Fruit fly (Drosophila melanogaster): ENCODE measurements around the gene Taf3.
A peak's percentile ranks its signal among the peaks of the same experiment; 100 is the strongest.

Gene Taf3

dm6 chr4:466543-466965, at the start of gene Taf3:
Gene Taf3 (minus strand): TSS chr4:466828.
- TF ChIP-seq CG8944 (GFP tag; optimal IDR thresholded peaks at IDR 0.05) = no peak
- TF ChIP-seq exex (tag; optimal IDR thresholded peaks at IDR 0.05) = no peak
- TF ChIP-seq mirr (GFP tag; optimal IDR thresholded peaks at IDR 0.05) = no peak
- peak; percentile 54 for TF ChIP-seq row (GFP tag; IDR thresholded peaks at IDR 0.05)
- TF ChIP-seq CG17568 (GFP tag; optimal IDR thresholded peaks at IDR 0.05) = peak; percentile 3
- peak; percentile 49 for TF ChIP-seq pzg (GFP tag; optimal IDR thresholded peaks at IDR 0.05)
- peak; percentile 34 for TF ChIP-seq stwl (tag; optimal IDR thresholded peaks at IDR 0.05)
- TF ChIP-seq sna (GFP tag; IDR thresholded peaks at IDR 0.05; ENCODE audit: partially characterized antibody) = no peak; the same call in 1 of the 2 replicates
- peak; percentile 59; the same call in 3 of the 4 replicates for TF ChIP-seq Dll (GFP tag; IDR thresholded peaks at IDR 0.05; ENCODE audit: partially characterized antibody)
- peak; percentile 16 for TF ChIP-seq CG2120 (GFP tag; optimal IDR thresholded peaks at IDR 0.05)
- TF ChIP-seq nom (GFP tag; optimal IDR thresholded peaks at IDR 0.05) = peak; percentile 22
- no peak for TF ChIP-seq CG8290 (GFP tag; optimal IDR thresholded peaks at IDR 0.05)
- TF ChIP-seq CG8290 (tag; optimal IDR thresholded peaks at IDR 0.05) = peak; percentile 21 to 53
- no peak for TF ChIP-seq CG9437 (GFP tag; optimal IDR thresholded peaks at IDR 0.05)
- peak; percentile 89 for TF ChIP-seq CG17802 (tag; optimal IDR thresholded peaks at IDR 0.05)
- peak; percentile 80 for TF ChIP-seq CG15601 (tag; optimal IDR thresholded peaks at IDR 0.05)
- 0 out of 3 replicates have a peak, but pooled peaks have one; percentile 40 for TF ChIP-seq CG2199 (GFP tag; IDR thresholded peaks at IDR 0.05)
- TF ChIP-seq CG10979 (tag; optimal IDR thresholded peaks at IDR 0.05) = peak; percentile 12
- TF ChIP-seq ssp (GFP tag; IDR thresholded peaks at IDR 0.05) = peak; percentile 79
- no peak for TF ChIP-seq CG5245 (GFP tag; optimal IDR thresholded peaks at IDR 0.05)
- TF ChIP-seq inv (GFP tag; IDR thresholded peaks at IDR 0.05; ENCODE audit: partially characterized antibody) = 0 out of 2 replicates have a peak, but pooled peaks have one; percentile 17
- peak; percentile 36 for TF ChIP-seq sens (GFP tag)
- peak; percentile 41 for TF ChIP-seq CG11723 (GFP tag; optimal IDR thresholded peaks at IDR 0.05)
- peak; percentile 42; the same call in 1 of the 3 replicates for TF ChIP-seq Doc3 (GFP tag; IDR thresholded peaks at IDR 0.05; ENCODE audit: partially characterized antibody)
- TF ChIP-seq Neu2 (GFP tag; optimal IDR thresholded peaks at IDR 0.05; ENCODE audit: borderline replicate concordance) = peak; percentile 92
- no peak for TF ChIP-seq CG4328 (GFP tag; optimal IDR thresholded peaks at IDR 0.05)
- TF ChIP-seq Scr (GFP tag; IDR thresholded peaks at IDR 0.05; ENCODE audit: partially characterized antibody) = peak; percentile 65
- peak; percentile 69 for TF ChIP-seq CG34224 (GFP tag; IDR thresholded peaks at IDR 0.05; ENCODE audit: partially characterized antibody)
- TF ChIP-seq MESR4 (GFP tag; optimal IDR thresholded peaks at IDR 0.05) = peak; percentile 99
- TF ChIP-seq amos (GFP tag; IDR thresholded peaks at IDR 0.05; ENCODE audit: partially characterized antibody) = no peak
- TF ChIP-seq CG9797 (GFP tag; optimal IDR thresholded peaks at IDR 0.05) = no peak
- TF ChIP-seq Dip3 (GFP tag; optimal IDR thresholded peaks at IDR 0.05) = no peak
- TF ChIP-seq CG18599 (GFP tag; optimal IDR thresholded peaks at IDR 0.05) = no peak
- peak; percentile 84 for TF ChIP-seq CG1024 (GFP tag; IDR thresholded peaks at IDR 0.05)
- no peak for TF ChIP-seq gro (GFP tag; optimal IDR thresholded peaks at IDR 0.05)
- peak; percentile 91 for TF ChIP-seq wek (GFP tag; optimal IDR thresholded peaks at IDR 0.05)
- TF ChIP-seq CG12299 (tag; optimal IDR thresholded peaks at IDR 0.05) = peak; percentile 34
- TF ChIP-seq CG8089 (GFP tag; optimal IDR thresholded peaks at IDR 0.05) = peak; percentile 38
- TF ChIP-seq TFAM (GFP tag; optimal IDR thresholded peaks at IDR 0.05) = no peak
- peak; percentile 75 for TF ChIP-seq CG15479 (GFP tag; optimal IDR thresholded peaks at IDR 0.05)
- TF ChIP-seq pho (GFP tag; optimal IDR thresholded peaks at IDR 0.05) = no peak
- peak; percentile 74 for TF ChIP-seq Sry-δ (GFP tag; optimal IDR thresholded peaks at IDR 0.05)
- peak; percentile 59 for TF ChIP-seq CG4617 (GFP tag; optimal IDR thresholded peaks at IDR 0.05; ENCODE audit: borderline replicate concordance)
- TF ChIP-seq chif (GFP tag; optimal IDR thresholded peaks at IDR 0.05) = no peak
- TF ChIP-seq CG1603 (tag; optimal IDR thresholded peaks at IDR 0.05) = peak; percentile 75
- TF ChIP-seq YL-1 (GFP tag; optimal IDR thresholded peaks at IDR 0.05) = peak; percentile 36
- no peak for TF ChIP-seq CG12155 (GFP tag; optimal IDR thresholded peaks at IDR 0.05)
- TF ChIP-seq CG2116 (GFP tag; optimal IDR thresholded peaks at IDR 0.05) = peak; percentile 11
- TF ChIP-seq CG3995 (GFP tag; optimal IDR thresholded peaks at IDR 0.05) = peak; percentile 16
